Fruit fly (Drosophila melanogaster) whole organism, embryonic: ENCODE measurements around the gene CG32225.

Experiments used
- CG10321 ChIP-seq: fragments of 200-800 bp; sonication (Bioruptor generic); IDR thresholded peaks from 2 replicates; pipeline ENCODE4 v1.3.6; 2022; ENCODE audit warnings: missing biosample characterization, missing genetic modification characterization
- CG10366 ChIP-seq: fragments of 200-800 bp; sonication (Bioruptor generic); IDR thresholded peaks from 2 replicates; pipeline ENCODE4 v1.3.6; 2022; ENCODE audit warnings: missing biosample characterization, missing genetic modification characterization
- CG10979 ChIP-seq: fragments of 200-800 bp; sonication (Bioruptor generic); optimal IDR thresholded peaks from 2 replicates; lab custom pipeline; 2018; ENCODE audit warnings: missing biosample characterization, mild to moderate bottlenecking, missing genetic modification characterization, moderate library complexity
- CG12659 ChIP-seq: fragments of 200-800 bp; sonication (Bioruptor generic); optimal IDR thresholded peaks from 3 replicates; lab custom pipeline; 2017; ENCODE audit warnings: mild to moderate bottlenecking, missing biosample characterization, missing genetic modification reagents, missing genetic modification characterization
- CG13424 ChIP-seq: fragments of 200-800 bp; sonication (Bioruptor generic); optimal IDR thresholded peaks from 2 replicates; lab custom pipeline; 2019; ENCODE audit warnings: missing biosample characterization, mild to moderate bottlenecking, missing genetic modification characterization, moderate library complexity
- CG13894 ChIP-seq: fragments of 200-800 bp; sonication (Bioruptor generic); optimal IDR thresholded peaks from 3 replicates; lab custom pipeline; 2018; ENCODE audit warnings: missing biosample characterization, mild to moderate bottlenecking, missing genetic modification characterization, moderate library complexity
- CG14667 ChIP-seq: fragments of 200-800 bp; sonication (Bioruptor generic); IDR thresholded peaks from 2 replicates; pipeline ENCODE4 v1.3.6; 2022; ENCODE audit warnings: missing biosample characterization, missing genetic modification characterization
- CG15514 ChIP-seq: fragments of 200-800 bp; sonication (Bioruptor generic); optimal IDR thresholded peaks from 3 replicates; lab custom pipeline; 2017; ENCODE audit warnings: missing biosample characterization, missing genetic modification characterization, mild to moderate bottlenecking, moderate library complexity, missing genetic modification reagents
- CG16815 ChIP-seq: fragments of 200-800 bp; sonication (Bioruptor generic); optimal IDR thresholded peaks from 3 replicates; lab custom pipeline; 2017; ENCODE audit warnings: missing biosample characterization, mild to moderate bottlenecking, missing genetic modification characterization
- CG2678 ChIP-seq: fragments of 200-800 bp; sonication (Bioruptor generic); optimal IDR thresholded peaks from 3 replicates; lab custom pipeline; 2019; ENCODE audit warnings: missing biosample characterization, mild to moderate bottlenecking, missing genetic modification characterization, moderate library complexity
- CG30403 ChIP-seq: fragments of 200-800 bp; sonication (Bioruptor generic); optimal IDR thresholded peaks from 3 replicates; lab custom pipeline; 2016; ENCODE audit warnings: missing biosample characterization, missing genetic modification characterization
- CG33213 ChIP-seq: fragments of 200-800 bp; sonication (Bioruptor generic); optimal IDR thresholded peaks from 3 replicates; lab custom pipeline; 2016; ENCODE audit warnings: missing biosample characterization, missing genetic modification characterization
- CG3847 ChIP-seq: fragments of 200-800 bp; sonication (Bioruptor generic); IDR thresholded peaks from 2 replicates; pipeline ENCODE4 v1.3.6; 2022; ENCODE audit warnings: missing biosample characterization, missing genetic modification characterization
- CG42726 ChIP-seq: fragments of 200-800 bp; sonication (Bioruptor generic); IDR thresholded peaks from 2 replicates; pipeline ENCODE4 v1.3.6; 2022; ENCODE audit warnings: missing biosample characterization, missing genetic modification characterization; ENCODE audit not compliant: partially characterized antibody
- CG4328 ChIP-seq: fragments of 200-800 bp; sonication (Bioruptor generic); optimal IDR thresholded peaks from 3 replicates; lab custom pipeline; 2017; ENCODE audit warnings: missing biosample characterization, missing genetic modification reagents, missing genetic modification characterization
- CG4854 ChIP-seq: fragments of 200-800 bp; sonication (Bioruptor generic); optimal IDR thresholded peaks from 2 replicates; lab custom pipeline; 2016; ENCODE audit warnings: missing biosample characterization, missing genetic modification characterization, inconsistent platforms
- CG6175 ChIP-seq: fragments of 200-800 bp; sonication (Bioruptor generic); IDR thresholded peaks from 3 replicates; pipeline ENCODE4 v1.3.6; 2022; ENCODE audit warnings: missing biosample characterization, missing genetic modification characterization
- CG8388 ChIP-seq: fragments of 200-800 bp; sonication (Bioruptor generic); optimal IDR thresholded peaks from 2 replicates; lab custom pipeline; 2019; ENCODE audit warnings: missing biosample characterization, mild to moderate bottlenecking, missing genetic modification characterization, moderate library complexity
- CG9437 ChIP-seq: fragments of 200-800 bp; sonication (Bioruptor generic); optimal IDR thresholded peaks from 2 replicates; lab custom pipeline; 2018; ENCODE audit warnings: missing biosample characterization, mild to moderate bottlenecking, missing genetic modification characterization
- CG9797 ChIP-seq: fragments of 200-800 bp; sonication (Bioruptor generic); optimal IDR thresholded peaks from 3 replicates; lab custom pipeline; 2018; ENCODE audit warnings: missing biosample characterization, mild to moderate bottlenecking, missing genetic modification characterization
- Camta ChIP-seq: fragments of 200-800 bp; sonication (Bioruptor generic); optimal IDR thresholded peaks from 2 replicates; lab custom pipeline; 2016; ENCODE audit warnings: missing biosample characterization, missing genetic modification characterization
- Elba2 ChIP-seq: fragments of 200-800 bp; sonication (Bioruptor generic); optimal IDR thresholded peaks from 3 replicates; lab custom pipeline; 2016; ENCODE audit warnings: missing biosample characterization, missing genetic modification characterization
- Gsc ChIP-seq: fragments of 200-800 bp; sonication (Bioruptor generic); IDR thresholded peaks from 2 replicates; pipeline ENCODE4 v1.3.6; 2022; ENCODE audit warnings: missing biosample characterization, missing genetic modification characterization
- Hand ChIP-seq: fragments of 200-800 bp; sonication (Bioruptor generic); optimal IDR thresholded peaks from 2 replicates; lab custom pipeline; 2017; ENCODE audit warnings: mild to moderate bottlenecking, missing biosample characterization, missing genetic modification reagents, missing genetic modification characterization
- Hey ChIP-seq: fragments of 200-800 bp; sonication (Bioruptor generic); optimal IDR thresholded peaks from 3 replicates; lab custom pipeline; 2018; ENCODE audit warnings: missing biosample characterization, mild to moderate bottlenecking, missing genetic modification characterization
- HmgD ChIP-seq: fragments of 200-800 bp; sonication (Bioruptor generic); optimal IDR thresholded peaks from 3 replicates; lab custom pipeline; 2016; ENCODE audit warnings: missing biosample characterization, missing genetic modification characterization
- Hr3 ChIP-seq: fragments of 200-800 bp; sonication (Bioruptor generic); optimal IDR thresholded peaks from 3 replicates; lab custom pipeline; 2016; ENCODE audit warnings: missing biosample characterization, missing genetic modification characterization
- Jarid2 ChIP-seq: fragments of 200-800 bp; sonication (Bioruptor generic); optimal IDR thresholded peaks from 3 replicates; lab custom pipeline; 2017; ENCODE audit warnings: mild to moderate bottlenecking, missing biosample characterization, missing genetic modification reagents, missing genetic modification characterization
- NK7.1 ChIP-seq: fragments of 200-800 bp; sonication (Bioruptor generic); optimal IDR thresholded peaks from 3 replicates; lab custom pipeline; 2016; ENCODE audit warnings: missing biosample characterization, missing genetic modification characterization
- Neu2 ChIP-seq: fragments of 200-800 bp; sonication (Bioruptor generic); optimal IDR thresholded peaks from 3 replicates; lab custom pipeline; 2016; ENCODE audit warnings: missing biosample characterization, missing genetic modification characterization, borderline replicate concordance
- Oli ChIP-seq: fragments of 200-800 bp; sonication (Bioruptor generic); optimal IDR thresholded peaks from 2 replicates; lab custom pipeline; 2018; ENCODE audit warnings: missing biosample characterization, mild to moderate bottlenecking, missing genetic modification characterization, moderate library complexity
- Poxn ChIP-seq: fragments of 200-800 bp; sonication (Bioruptor generic); IDR thresholded peaks from 2 replicates; pipeline ENCODE4 v1.3.6; 2022; ENCODE audit warnings: missing biosample characterization, missing genetic modification characterization
- al ChIP-seq: fragments of 200-800 bp; sonication (Bioruptor generic); IDR thresholded peaks from 2 replicates; pipeline ENCODE4 v1.3.6; 2022; ENCODE audit warnings: missing biosample characterization, missing genetic modification characterization
- ara ChIP-seq: fragments of 200-800 bp; sonication (Bioruptor generic); IDR thresholded peaks from 2 replicates; pipeline ENCODE4 v1.3.6; 2022; ENCODE audit warnings: missing biosample characterization, missing genetic modification characterization
- cato ChIP-seq: fragments of 200-800 bp; sonication (Bioruptor generic); optimal IDR thresholded peaks from 2 replicates; lab custom pipeline; 2016; ENCODE audit warnings: missing biosample characterization, missing genetic modification characterization, borderline replicate concordance
- cwo ChIP-seq: fragments of 200-800 bp; sonication (Bioruptor generic); optimal IDR thresholded peaks from 3 replicates; lab custom pipeline; 2017; ENCODE audit warnings: missing biosample characterization, missing genetic modification characterization, mild to moderate bottlenecking, moderate library complexity, missing genetic modification reagents
- danr ChIP-seq: fragments of 200-800 bp; sonication (Bioruptor generic); IDR thresholded peaks from 2 replicates; pipeline ENCODE4 v1.3.6; 2022; ENCODE audit warnings: missing biosample characterization, missing genetic modification characterization
- dimm ChIP-seq: fragments of 200-800 bp; sonication (Bioruptor generic); IDR thresholded peaks from 2 replicates; pipeline ENCODE4 v1.3.6; 2022; ENCODE audit warnings: missing biosample characterization, missing genetic modification characterization
- fd3F ChIP-seq: fragments of 200-800 bp; sonication (Bioruptor generic); optimal IDR thresholded peaks from 2 replicates; lab custom pipeline; 2018; ENCODE audit warnings: missing biosample characterization, mild to moderate bottlenecking, missing genetic modification characterization, moderate library complexity
- gem ChIP-seq: fragments of 200-800 bp; sonication (Bioruptor generic); optimal IDR thresholded peaks from 2 replicates; lab custom pipeline; 2019; ENCODE audit warnings: missing biosample characterization, mild to moderate bottlenecking, missing genetic modification characterization, moderate library complexity
- grau ChIP-seq: fragments of 200-800 bp; optimal IDR thresholded peaks from 3 replicates; lab custom pipeline; 2019; ENCODE audit warnings: missing biosample characterization, mild to moderate bottlenecking, missing genetic modification characterization, moderate library complexity
- nau ChIP-seq: fragments of 200-800 bp; sonication (Bioruptor generic); optimal IDR thresholded peaks from 3 replicates; lab custom pipeline; 2017; ENCODE audit warnings: missing biosample characterization, mild to moderate bottlenecking, missing genetic modification characterization, missing genetic modification reagents
- nerfin-2 ChIP-seq: fragments of 200-800 bp; sonication (Bioruptor generic); IDR thresholded peaks from 2 replicates; pipeline ENCODE4 v1.3.6; 2022; ENCODE audit warnings: missing biosample characterization, missing genetic modification characterization; ENCODE audit not compliant: partially characterized antibody
- nmo ChIP-seq: fragments of 200-800 bp; sonication (Bioruptor generic); optimal IDR thresholded peaks from 2 replicates; lab custom pipeline; 2018; ENCODE audit warnings: missing biosample characterization, mild to moderate bottlenecking, missing genetic modification characterization, moderate library complexity
- sisA ChIP-seq: fragments of 200-800 bp; sonication (Bioruptor generic); IDR thresholded peaks from 2 replicates; pipeline ENCODE4 v1.3.6; 2022; ENCODE audit warnings: missing biosample characterization, missing genetic modification characterization
- tio ChIP-seq: fragments of 200-800 bp; sonication (Bioruptor generic); optimal IDR thresholded peaks from 2 replicates; lab custom pipeline; 2017; ENCODE audit warnings: missing biosample characterization, missing genetic modification characterization, inconsistent platforms
- tna ChIP-seq: fragments of 200-800 bp; sonication (Bioruptor generic); IDR thresholded peaks from 2 replicates; pipeline ENCODE4 v1.3.6; 2022; ENCODE audit warnings: missing biosample characterization, missing genetic modification characterization; ENCODE audit not compliant: partially characterized antibody
- yki ChIP-seq: fragments of >200 bp; optimal IDR thresholded peaks from 3 replicates; lab custom pipeline; 2018

CG32225 gene

dm6 chr3L:20309758-20310733 lies 4.0 kb upstream of the CG32225 start (continued):
- TF ChIP-seq sisA (GFP tag; lab: Robert Waterston, UW): peak; percentile 38; the same call in 1 of the 2 replicates
- peak; percentile 68 for TF ChIP-seq CG33213
- peak; percentile 88 for TF ChIP-seq CG15514
- TF ChIP-seq Elba2 (GFP tag; lab: Kevin White, UChicago): peak; percentile 27
- no peak for TF ChIP-seq CG2678 (tag; lab: Kevin White, UChicago)
- no peak for TF ChIP-seq CG10979
- TF ChIP-seq fd3F: no peak
- TF ChIP-seq tna (GFP tag; lab: Robert Waterston, UW): peak; percentile 53; the same call in 1 of the 2 replicates
- peak; percentile 54 for TF ChIP-seq CG30403 (GFP tag; lab: Kevin White, UChicago)
- peak; percentile 58 for TF ChIP-seq nmo (GFP tag; lab: Kevin White, UChicago)
- TF ChIP-seq CG9797 (GFP tag; lab: Kevin White, UChicago): peak; percentile 98
- no peak for TF ChIP-seq Gsc (GFP tag; lab: Robert Waterston, UW)
- peak; percentile 91 for TF ChIP-seq HmgD (GFP tag; lab: Kevin White, UChicago)
- TF ChIP-seq Hey (tag; lab: Kevin White, UChicago): no peak
- TF ChIP-seq CG16815: no peak
- no peak for TF ChIP-seq CG4328 (GFP tag; lab: Kevin White, UChicago)
- TF ChIP-seq CG12659: peak; percentile 73
- TF ChIP-seq CG13424 (tag; lab: Kevin White, UChicago): no peak
- TF ChIP-seq Jarid2 (GFP tag; lab: Kevin White, UChicago): no peak
- peak; percentile 26 for TF ChIP-seq CG13894 (tag; lab: Kevin White, UChicago)
- no peak for TF ChIP-seq cato (GFP tag; lab: Kevin White, UChicago)
- TF ChIP-seq Neu2 (GFP tag; lab: Kevin White, UChicago): no peak
- peak; percentile 23 for TF ChIP-seq Camta (GFP tag; lab: Kevin White, UChicago)
- TF ChIP-seq yki (lab: Kevin White, UChicago): no peak
- no peak for TF ChIP-seq Hand (GFP tag; lab: Kevin White, UChicago)
- TF ChIP-seq tio (GFP tag; lab: Kevin White, UChicago): no peak
- TF ChIP-seq CG10321 (GFP tag; lab: Robert Waterston, UW): no peak
- no peak for TF ChIP-seq nau (GFP tag; lab: Kevin White, UChicago)
- no peak for TF ChIP-seq CG8388 (GFP tag; lab: Kevin White, UChicago)
- TF ChIP-seq NK7.1 (GFP tag; lab: Kevin White, UChicago): no peak
- TF ChIP-seq CG9437 (GFP tag; lab: Kevin White, UChicago): no peak
- TF ChIP-seq CG10366 (GFP tag; lab: Robert Waterston, UW): no peak
- TF ChIP-seq CG6175: no peak
- peak; percentile 36 for TF ChIP-seq grau
- TF ChIP-seq gem (tag; lab: Kevin White, UChicago): no peak
- TF ChIP-seq nerfin-2 (GFP tag; lab: Robert Waterston, UW): peak; percentile 36; the same call in 1 of the 2 replicates
- TF ChIP-seq danr (GFP tag; lab: Robert Waterston, UW): no peak
- TF ChIP-seq ara (GFP tag; lab: Robert Waterston, UW): peak; percentile 61; the same call in 1 of the 2 replicates
- TF ChIP-seq CG4854: peak; percentile 38
- no peak for TF ChIP-seq Oli (tag; lab: Kevin White, UChicago)
- TF ChIP-seq CG3847 (GFP tag; lab: Robert Waterston, UW): peak; percentile 89
- TF ChIP-seq al (GFP tag; lab: Robert Waterston, UW): no peak
- peak; percentile 87 for TF ChIP-seq CG42726 (GFP tag; lab: Robert Waterston, UW)
- TF ChIP-seq dimm: no peak
- no peak for TF ChIP-seq CG14667 (GFP tag; lab: Robert Waterston, UW)
- TF ChIP-seq Hr3 (GFP tag; lab: Kevin White, UChicago): peak; percentile 43
- TF ChIP-seq Poxn: no peak
- no peak for TF ChIP-seq cwo (GFP tag; lab: Kevin White, UChicago)
